Fruit fly (Drosophila melanogaster): ENCODE results near the gene CG12985.

CG12985 gene

dm6 chrX:17910606-17910940 lies 27.1 kb downstream of the CG12985 start:
- TF ChIP-seq Pif1A (GFP tag; optimal IDR thresholded peaks at IDR 0.05) (no peak), CG13204 (GFP tag; optimal IDR thresholded peaks at IDR 0.05) (no peak), CG14655 (GFP tag; optimal IDR thresholded peaks at IDR 0.05) (no peak), Snoo (tag; optimal IDR thresholded peaks at IDR 0.05) (no peak), CG8159 (tag; optimal IDR thresholded peaks at IDR 0.05) (no peak), CG4496 (GFP tag; IDR thresholded peaks at IDR 0.05) (0 out of 3 replicates have a peak, but pooled peaks have one; percentile 27)

DNA sequence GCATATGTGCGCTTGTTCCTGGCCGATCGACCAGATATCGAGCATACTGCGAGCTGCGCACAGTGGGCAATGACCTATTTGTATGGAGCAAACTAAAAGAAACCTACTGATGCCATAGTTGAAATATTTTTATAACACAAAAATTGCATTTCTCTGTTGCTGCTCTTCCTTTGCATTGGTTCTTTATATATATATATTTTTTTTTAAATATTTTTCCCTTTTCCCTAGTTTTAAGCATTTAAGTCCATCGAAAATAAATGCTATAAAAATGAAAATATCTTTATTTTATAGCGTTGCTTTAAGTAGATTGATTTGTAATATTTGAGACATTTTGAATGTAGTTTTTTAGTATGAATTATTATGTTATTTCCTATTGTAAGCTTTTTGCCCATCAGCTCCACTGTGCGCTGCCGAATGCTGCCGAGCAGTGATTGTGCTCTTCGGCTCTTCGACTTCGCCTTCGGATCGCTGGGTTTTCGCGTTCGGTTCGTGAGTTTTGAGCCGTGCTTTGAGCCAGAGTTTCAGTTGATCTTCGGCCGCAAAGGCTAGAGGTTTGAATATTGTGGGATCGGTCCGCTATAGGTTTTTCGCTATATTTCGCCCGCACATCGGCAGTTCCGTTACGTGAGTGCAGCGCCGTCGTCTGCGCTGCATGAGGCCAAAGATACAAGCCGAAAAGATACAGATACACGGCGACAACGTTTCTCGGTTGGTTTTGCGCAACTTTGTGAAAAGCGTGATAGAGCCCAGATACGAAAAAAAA lies 27.6 kb downstream of the CG12985 start, which contains the start of gene CG6847:
Gene CG6847, plus strand, starts transcription at position 522 of the 763 bp plus-strand sequence.
- peak; percentile 48 for TF ChIP-seq CG32121 (GFP tag; IDR thresholded peaks at IDR 0.05)
- TF ChIP-seq CG9948 (tag; optimal IDR thresholded peaks at IDR 0.05) = peak; percentile 83
- TF ChIP-seq fd96Ca (GFP tag; IDR thresholded peaks at IDR 0.05) = peak; percentile 75; the same call in 2 of the 3 replicates
- TF ChIP-seq D1 (tag; optimal IDR thresholded peaks at IDR 0.05) = no peak
- TF ChIP-seq EcR (GFP tag; optimal IDR thresholded peaks at IDR 0.05) = no peak
- peak; percentile 43; the same call in 1 of the 2 replicates for TF ChIP-seq CG12605 (GFP tag; IDR thresholded peaks at IDR 0.05)
- peak; percentile 71 for TF ChIP-seq CG15710 (tag; optimal IDR thresholded peaks at IDR 0.05)
- peak; percentile 50 for TF ChIP-seq CG17806 (tag; optimal IDR thresholded peaks at IDR 0.05)
- TF ChIP-seq CG8159 (tag; optimal IDR thresholded peaks at IDR 0.05) = peak; percentile 64
- TF ChIP-seq Ets98B (GFP tag; IDR thresholded peaks at IDR 0.05) = peak; percentile 64
- peak; percentile 57 for TF ChIP-seq Pif1A (GFP tag; optimal IDR thresholded peaks at IDR 0.05)
- TF ChIP-seq Snoo (tag; optimal IDR thresholded peaks at IDR 0.05) = peak; percentile 58
- peak; percentile 41 for TF ChIP-seq CG8301 (tag; optimal IDR thresholded peaks at IDR 0.05)
- TF ChIP-seq CG34367 (tag; optimal IDR thresholded peaks at IDR 0.05) = peak; percentile 64
- no peak for TF ChIP-seq CG10348 (GFP tag; IDR thresholded peaks at IDR 0.05)
- TF ChIP-seq Pif1B (GFP tag; optimal IDR thresholded peaks at IDR 0.05) = peak; percentile 69
- peak; percentile 34; the same call in 1 of the 2 replicates for TF ChIP-seq rn (GFP tag; IDR thresholded peaks at IDR 0.05)
- TF ChIP-seq CG13204 (GFP tag; optimal IDR thresholded peaks at IDR 0.05) = peak; percentile 34
- peak; percentile 44 for TF ChIP-seq CG14655 (GFP tag; optimal IDR thresholded peaks at IDR 0.05)
- peak; percentile 49; the same call in 2 of the 3 replicates for TF ChIP-seq CG4496 (GFP tag; IDR thresholded peaks at IDR 0.05)
- TF ChIP-seq gl (tag; optimal IDR thresholded peaks at IDR 0.05) = no peak

- TF ChIP-seq CG14655 (GFP tag; optimal IDR thresholded peaks at IDR 0.05) (no peak), CG4496 (GFP tag; IDR thresholded peaks at IDR 0.05) (peak; percentile 42; the same call in 1 of the 3 replicates)
Measured at dm6 chrX:17912514-17912913, 29.0 kb downstream of the CG12985 start.

dm6 chrX:17914508-17914907 lies 31.0 kb downstream of the CG12985 start:
- TF ChIP-seq CG8301 (tag; optimal IDR thresholded peaks at IDR 0.05) (peak; percentile 55), Snoo (tag; optimal IDR thresholded peaks at IDR 0.05) (no peak), Pif1B (GFP tag; optimal IDR thresholded peaks at IDR 0.05) (peak; percentile 17), CG9948 (tag; optimal IDR thresholded peaks at IDR 0.05) (peak; percentile 20), Pif1A (GFP tag; optimal IDR thresholded peaks at IDR 0.05) (peak; percentile 24), CG12605 (GFP tag; IDR thresholded peaks at IDR 0.05) (no peak), CG32121 (GFP tag; IDR thresholded peaks at IDR 0.05) (peak; percentile 46; the same call in 1 of the 2 replicates), CG14655 (GFP tag; optimal IDR thresholded peaks at IDR 0.05) (peak; percentile 71), CG15710 (tag; optimal IDR thresholded peaks at IDR 0.05) (no peak), EcR (GFP tag; optimal IDR thresholded peaks at IDR 0.05) (no peak), fd96Ca (GFP tag; IDR thresholded peaks at IDR 0.05) (peak; percentile 57; the same call in 1 of the 3 replicates), rn (GFP tag; IDR thresholded peaks at IDR 0.05) (0 out of 2 replicates have a peak, but pooled peaks have one; percentile 15), CG13204 (GFP tag; optimal IDR thresholded peaks at IDR 0.05) (no peak), D1 (tag; optimal IDR thresholded peaks at IDR 0.05) (no peak), CG10348 (GFP tag; IDR thresholded peaks at IDR 0.05) (peak; percentile 46; the same call in 1 of the 2 replicates), gl (tag; optimal IDR thresholded peaks at IDR 0.05) (no peak), CG8159 (tag; optimal IDR thresholded peaks at IDR 0.05) (no peak), CG4496 (GFP tag; IDR thresholded peaks at IDR 0.05) (peak; percentile 52; the same call in 1 of the 3 replicates), CG17806 (tag; optimal IDR thresholded peaks at IDR 0.05) (no peak), CG34367 (tag; optimal IDR thresholded peaks at IDR 0.05) (no peak), Ets98B (GFP tag; IDR thresholded peaks at IDR 0.05) (0 out of 2 replicates have a peak, but pooled peaks have one; percentile 11)

DNA sequence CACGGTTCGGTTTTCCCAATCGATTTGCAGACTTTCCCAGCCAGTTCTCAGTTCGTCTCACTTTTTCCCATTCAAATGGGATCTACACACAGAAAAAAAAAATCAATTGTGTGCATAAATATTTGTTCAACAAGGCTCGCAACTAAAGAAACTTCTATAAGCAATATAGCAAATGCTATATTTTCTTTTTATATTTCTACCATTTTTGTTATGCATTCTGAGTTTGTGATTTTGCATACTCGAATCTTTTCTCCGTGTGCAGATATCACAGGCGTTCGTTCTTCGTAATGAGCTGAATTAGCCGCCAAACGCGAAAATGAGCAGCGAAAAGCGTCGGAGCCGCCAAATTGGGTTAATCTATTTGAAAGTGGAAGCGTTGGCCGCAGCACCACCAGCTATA lies 32.4 kb downstream of the CG12985 start:
- peak; percentile 32 for TF ChIP-seq CG14655 (GFP tag; optimal IDR thresholded peaks at IDR 0.05)
- TF ChIP-seq gl (tag; optimal IDR thresholded peaks at IDR 0.05) = no peak
- TF ChIP-seq fd96Ca (GFP tag; IDR thresholded peaks at IDR 0.05) = peak; percentile 44; the same call in 1 of the 3 replicates
- no peak for TF ChIP-seq CG12605 (GFP tag; IDR thresholded peaks at IDR 0.05)
- TF ChIP-seq Pif1A (GFP tag; optimal IDR thresholded peaks at IDR 0.05) = no peak
- no peak for TF ChIP-seq CG10348 (GFP tag; IDR thresholded peaks at IDR 0.05)
- no peak for TF ChIP-seq D1 (tag; optimal IDR thresholded peaks at IDR 0.05)
- no peak for TF ChIP-seq Pif1B (GFP tag; optimal IDR thresholded peaks at IDR 0.05)
- peak; percentile 56; the same call in 1 of the 2 replicates for TF ChIP-seq Ets98B (GFP tag; IDR thresholded peaks at IDR 0.05)
- no peak; the same call in 1 of the 2 replicates for TF ChIP-seq CG32121 (GFP tag; IDR thresholded peaks at IDR 0.05)
- TF ChIP-seq CG4496 (GFP tag; IDR thresholded peaks at IDR 0.05) = peak; percentile 58; the same call in 2 of the 3 replicates
- no peak for TF ChIP-seq CG13204 (GFP tag; optimal IDR thresholded peaks at IDR 0.05)
- TF ChIP-seq CG15710 (tag; optimal IDR thresholded peaks at IDR 0.05) = no peak
- TF ChIP-seq CG8301 (tag; optimal IDR thresholded peaks at IDR 0.05) = peak; percentile 21
- no peak for TF ChIP-seq CG9948 (tag; optimal IDR thresholded peaks at IDR 0.05)
- no peak for TF ChIP-seq EcR (GFP tag; optimal IDR thresholded peaks at IDR 0.05)
- no peak for TF ChIP-seq CG34367 (tag; optimal IDR thresholded peaks at IDR 0.05)
- TF ChIP-seq rn (GFP tag; IDR thresholded peaks at IDR 0.05) = no peak

Measured in whole organism, pupa.